Worm (Caenorhabditis elegans) whole organism, L4 larva: ENCODE data around the gene nlp-52.

ENCODE experiments used
- D1046.2 ChIP-seq: fragments of 200-800 bp; sonication (Bioruptor generic); IDR thresholded peaks from 2 replicates; pipeline ENCODE4 v1.3.6; 2022; ENCODE audit warnings: missing genetic modification characterization, missing compliant biosample characterization
- T20F7.1 ChIP-seq: fragments of 200-800 bp; sonication (Bioruptor generic); optimal IDR thresholded peaks from 2 replicates; lab custom pipeline; 2018; ENCODE audit warnings: mild to moderate bottlenecking, missing genetic modification characterization, missing compliant biosample characterization
- nhr-237 ChIP-seq: sonication (generic microtip); optimal IDR thresholded peaks from 2 replicates; lab custom pipeline; 2017; ENCODE audit warnings: missing biosample characterization, missing genetic modification characterization
- ztf-7 ChIP-seq: fragments of 150-350 bp; optimal IDR thresholded peaks from 2 replicates; lab custom pipeline; 2014; ENCODE audit warnings: missing biosample characterization, missing genetic modification characterization

ce11 chrIII:775443-775842 is 13.9 kb downstream of the nlp-52 start:
- no peak for TF ChIP-seq nhr-237 (tag; lab: Kevin White, UChicago)
- no peak for TF ChIP-seq ztf-7 (tag; lab: Kevin White, UChicago)
- no peak for TF ChIP-seq T20F7.1 (GFP tag; lab: Kevin White, UChicago)
- TF ChIP-seq D1046.2 (GFP tag; lab: Robert Waterston, UW) = no peak
